Fruit fly (Drosophila melanogaster) whole organism, wandering third instar larva: ENCODE results near the gene Pmm2.

ENCODE experiments used
- Myc ChIP-seq: fragments of >200 bp; optimal IDR thresholded peaks from 2 replicates; lab custom pipeline; 2017
- OdsH ChIP-seq: fragments of 200-800 bp; sonication (Bioruptor generic); optimal IDR thresholded peaks from 2 replicates; lab custom pipeline; 2016; ENCODE audit warnings: missing biosample characterization, mild to moderate bottlenecking, missing genetic modification characterization
- Sp1 ChIP-seq: fragments of 200-800 bp; sonication (Bioruptor generic); optimal IDR thresholded peaks from 3 replicates; lab custom pipeline; 2019; ENCODE audit warnings: missing biosample characterization, mild to moderate bottlenecking, missing genetic modification characterization, moderate library complexity
- br ChIP-seq: fragments of 200-800 bp; sonication (Bioruptor generic); optimal IDR thresholded peaks from 2 replicates; lab custom pipeline; 2016; ENCODE audit warnings: missing biosample characterization, missing genetic modification characterization
- brk ChIP-seq: fragments of 200-800 bp; sonication (Bioruptor generic); optimal IDR thresholded peaks from 2 replicates; lab custom pipeline; 2016; ENCODE audit warnings: missing biosample characterization, mild to moderate bottlenecking, missing genetic modification characterization
- psq ChIP-seq: fragments of 200-800 bp; sonication (Bioruptor generic); optimal IDR thresholded peaks from 3 replicates; lab custom pipeline; 2017; ENCODE audit warnings: missing biosample characterization, mild to moderate bottlenecking, missing genetic modification characterization, moderate library complexity
- tai ChIP-seq: sonication (Bioruptor generic); optimal IDR thresholded peaks from 2 replicates; lab custom pipeline; 2016; ENCODE audit warnings: missing biosample characterization, missing genetic modification characterization

- TF ChIP-seq psq (peak; percentile 67), Myc (lab: Kevin White, UChicago) (peak; percentile 47), OdsH (peak; percentile 37), brk (no peak), Sp1 (GFP tag; lab: Kevin White, UChicago) (peak; percentile 54), tai (GFP tag; lab: Kevin White, UChicago) (no peak), br (GFP tag; lab: Kevin White, UChicago) (peak; percentile 11)
Measured at dm6 chr3L:12503865-12504650, 30.3 kb upstream of the Pmm2 start, which contains the start of the genes CG10646 and vih.
